Worm (Caenorhabditis elegans) whole organism, early embryonic: ENCODE data around the gene sax-3.

Source experiments
- B0310.2 ChIP-seq: sonication (generic microtip); optimal IDR thresholded peaks from 2 replicates; lab custom pipeline; 2016; ENCODE audit warnings: mild to moderate bottlenecking, missing genetic modification characterization, missing compliant biosample characterization
- F13C5.2 ChIP-seq: sonication (generic microtip); optimal IDR thresholded peaks from 2 replicates; lab custom pipeline; 2017; ENCODE audit warnings: mild to moderate bottlenecking, missing genetic modification characterization, inconsistent platforms, missing compliant biosample characterization
- aly-1 ChIP-seq: sonication (generic microtip); optimal IDR thresholded peaks from 2 replicates; lab custom pipeline; 2016; ENCODE audit warnings: missing genetic modification characterization, missing compliant biosample characterization
- ama-1 ChIP-seq: fragments of 150-350 bp; optimal IDR thresholded peaks from 2 replicates; lab custom pipeline; 2014
- ceh-13 ChIP-seq: fragments of 200-800 bp; sonication (Bioruptor generic); optimal IDR thresholded peaks from 2 replicates; lab custom pipeline; 2018; ENCODE audit warnings: mild to moderate bottlenecking, missing genetic modification characterization, missing compliant biosample characterization
- ceh-36 ChIP-seq: sonication (generic microtip); optimal IDR thresholded peaks from 2 replicates; lab custom pipeline; 2016; ENCODE audit warnings: missing genetic modification characterization, inconsistent platforms, missing compliant biosample characterization
- ets-7 ChIP-seq: sonication (generic microtip); optimal IDR thresholded peaks from 2 replicates; lab custom pipeline; 2016; ENCODE audit warnings: missing genotype, missing genetic modification characterization, missing compliant biosample characterization
- flt-1 ChIP-seq: fragments of 200-800 bp; sonication (Bioruptor generic); IDR thresholded peaks from 2 replicates; pipeline ENCODE4 v1.3.6; 2022; ENCODE audit warnings: missing genetic modification characterization, missing compliant biosample characterization
- hmbx-1 ChIP-seq: sonication (generic microtip); optimal IDR thresholded peaks from 2 replicates; lab custom pipeline; 2016; ENCODE audit warnings: mild to moderate bottlenecking, missing genetic modification characterization, missing compliant biosample characterization
- hmg-4 ChIP-seq: fragments of 200-800 bp; sonication (Bioruptor generic); optimal IDR thresholded peaks from 2 replicates; lab custom pipeline; 2018; ENCODE audit warnings: mild to moderate bottlenecking, missing genetic modification characterization, missing compliant biosample characterization
- hnd-1 ChIP-seq: sonication (generic microtip); optimal IDR thresholded peaks from 2 replicates; lab custom pipeline; 2016; ENCODE audit warnings: missing genetic modification characterization, missing compliant biosample characterization
- pes-1 ChIP-seq: fragments of 200-800 bp; sonication (Bioruptor generic); IDR thresholded peaks from 2 replicates; pipeline ENCODE4 v1.3.6; 2022; ENCODE audit warnings: missing genetic modification reagents, missing genetic modification characterization, missing compliant biosample characterization
- scrt-1 ChIP-seq: fragments of 200-800 bp; sonication (Bioruptor generic); IDR thresholded peaks from 2 replicates; pipeline ENCODE4 v1.3.6; 2022; ENCODE audit warnings: missing genetic modification characterization, missing compliant biosample characterization
- sea-1 ChIP-seq: fragments of 200-800 bp; sonication (Bioruptor generic); conservative IDR thresholded peaks from 2 replicates; pipeline ENCODE4 v1.3.6; 2022; ENCODE audit warnings: missing genetic modification characterization, missing compliant biosample characterization
- tbx-11 ChIP-seq: fragments of 200-800 bp; sonication (Bioruptor generic); IDR thresholded peaks from 2 replicates; pipeline ENCODE4 v1.3.6; 2022; ENCODE audit warnings: missing genetic modification characterization, missing compliant biosample characterization
- tbx-37 ChIP-seq: fragments of 200-800 bp; sonication (Bioruptor generic); conservative IDR thresholded peaks from 2 replicates; pipeline ENCODE4 v1.3.6; 2022; ENCODE audit warnings: missing genetic modification reagents, missing genetic modification characterization, missing compliant biosample characterization
- tra-4 ChIP-seq: sonication (generic microtip); optimal IDR thresholded peaks from 2 replicates; lab custom pipeline; 2017; ENCODE audit warnings: missing genetic modification characterization, missing compliant biosample characterization

sax-3 gene

ce11 chrX:3492431-3492830 lies 26.7 kb upstream of the sax-3 start:
- no peak for TF ChIP-seq tra-4
- no peak for TF ChIP-seq ets-7 (tag; lab: Kevin White, UChicago)
- no peak for TF ChIP-seq hmg-4
- TF ChIP-seq tbx-37: no peak
- TF ChIP-seq ceh-36 (tag; lab: Kevin White, UChicago): no peak
- TF ChIP-seq B0310.2 (tag; lab: Kevin White, UChicago): no peak
- TF ChIP-seq aly-1 (tag; lab: Kevin White, UChicago): no peak
- TF ChIP-seq F13C5.2: no peak

- TF ChIP-seq F13C5.2 (no peak), hnd-1 (tag; lab: Kevin White, UChicago) (no peak), sea-1 (GFP tag; lab: Robert Waterston, UW) (no peak)
These were observed 23.3 kb upstream of the sax-3 start, which contains the start of gene C12D12.3 for ce11 chrX:3488993-3489392. C12D12.3 (plus strand) TSS chrX:3489293.

ce11 chrX:3488074-3488688 lies 22.5 kb upstream of the sax-3 start:
- no peak for TF ChIP-seq ceh-36 (tag; lab: Kevin White, UChicago)
- TF ChIP-seq scrt-1 (GFP tag; lab: Robert Waterston, UW): no peak
- no peak for TF ChIP-seq tbx-11 (GFP tag; lab: Robert Waterston, UW)
- TF ChIP-seq aly-1 (tag; lab: Kevin White, UChicago): no peak
- TF ChIP-seq ceh-13: no peak
- no peak for TF ChIP-seq tbx-37
- no peak for TF ChIP-seq ama-1 (lab: Kevin White, UChicago)
- TF ChIP-seq hmbx-1: no peak
- no peak for TF ChIP-seq B0310.2 (tag; lab: Kevin White, UChicago)
- no peak for TF ChIP-seq tra-4
- no peak for TF ChIP-seq pes-1 (GFP tag; lab: Robert Waterston, UW)
- no peak for TF ChIP-seq flt-1 (GFP tag; lab: Robert Waterston, UW)
- no peak for TF ChIP-seq hnd-1 (tag; lab: Kevin White, UChicago)
- no peak for TF ChIP-seq hmg-4
- TF ChIP-seq F13C5.2: no peak
- TF ChIP-seq ets-7 (tag; lab: Kevin White, UChicago): no peak
- TF ChIP-seq sea-1 (GFP tag; lab: Robert Waterston, UW): no peak

- no peak for TF ChIP-seq hnd-1 (tag; lab: Kevin White, UChicago)
These were observed 14.2 kb upstream of the sax-3 start, which contains the start of gene wrt-6 for ce11 chrX:3479950-3480349. wrt-6 (plus strand) TSS chrX:3480250.

- TF ChIP-seq ets-7 (tag; lab: Kevin White, UChicago) (no peak), flt-1 (GFP tag; lab: Robert Waterston, UW) (no peak), ama-1 (lab: Kevin White, UChicago) (no peak)
These were observed 8.1 kb upstream of the sax-3 start for ce11 chrX:3473793-3474192.

- 0 out of 2 replicates have a peak, but pooled peaks have one; percentile 30 for TF ChIP-seq sea-1 (GFP tag; lab: Robert Waterston, UW)
- TF ChIP-seq F13C5.2: no peak
- TF ChIP-seq pes-1 (GFP tag; lab: Robert Waterston, UW): 0 out of 2 replicates have a peak, but pooled peaks have one; percentile 26
- 0 out of 2 replicates have a peak, but pooled peaks have one; percentile 33 for TF ChIP-seq tbx-11 (GFP tag; lab: Robert Waterston, UW)
- TF ChIP-seq scrt-1 (GFP tag; lab: Robert Waterston, UW): no peak
- no peak for TF ChIP-seq hnd-1 (tag; lab: Kevin White, UChicago)
- TF ChIP-seq ceh-13: no peak
- TF ChIP-seq hmg-4: peak; percentile 84
- no peak for TF ChIP-seq ets-7 (tag; lab: Kevin White, UChicago)
- no peak for TF ChIP-seq flt-1 (GFP tag; lab: Robert Waterston, UW)
- no peak for TF ChIP-seq ama-1 (lab: Kevin White, UChicago)
- peak; percentile 5 for TF ChIP-seq B0310.2 (tag; lab: Kevin White, UChicago)
- peak; percentile 2 for TF ChIP-seq aly-1 (tag; lab: Kevin White, UChicago)
These were observed 6.5 kb upstream of the sax-3 start for ce11 chrX:3472226-3472625.

ce11 chrX:3470307-3470706 lies 4.6 kb upstream of the sax-3 start:
- TF ChIP-seq B0310.2 (tag; lab: Kevin White, UChicago) (no peak), ceh-13 (no peak), sea-1 (GFP tag; lab: Robert Waterston, UW) (no peak), ceh-36 (tag; lab: Kevin White, UChicago) (no peak), pes-1 (GFP tag; lab: Robert Waterston, UW) (no peak), hmg-4 (no peak), F13C5.2 (no peak)

- TF ChIP-seq tbx-37 (no peak), sea-1 (GFP tag; lab: Robert Waterston, UW) (no peak), ceh-13 (no peak)
These were observed 3.6 kb upstream of the sax-3 start for ce11 chrX:3469332-3469731.

ce11 chrX:3467958-3468357 lies 2.2 kb upstream of the sax-3 start:
- TF ChIP-seq hmbx-1 (no peak), tra-4 (no peak), hmg-4 (no peak), ama-1 (lab: Kevin White, UChicago) (no peak), ceh-36 (tag; lab: Kevin White, UChicago) (no peak), tbx-11 (GFP tag; lab: Robert Waterston, UW) (no peak), hnd-1 (tag; lab: Kevin White, UChicago) (no peak), flt-1 (GFP tag; lab: Robert Waterston, UW) (no peak), sea-1 (GFP tag; lab: Robert Waterston, UW) (no peak), B0310.2 (tag; lab: Kevin White, UChicago) (no peak), aly-1 (tag; lab: Kevin White, UChicago) (no peak), scrt-1 (GFP tag; lab: Robert Waterston, UW) (no peak), ets-7 (tag; lab: Kevin White, UChicago) (no peak)
